Fruit fly (Drosophila melanogaster) whole organism, prepupa: ENCODE measurements around the gene Dyro.
A peak's percentile ranks its signal among the peaks of the same experiment; 100 is the strongest.

ENCODE experiments used
- Blimp-1 ChIP-seq: fragments of 200-800 bp; sonication (Bioruptor generic); optimal IDR thresholded peaks from 3 replicates; lab custom pipeline; 2017; ENCODE audit warnings: missing biosample characterization, missing genetic modification characterization, mild to moderate bottlenecking, moderate library complexity, missing genetic modification reagents
- CG10631 ChIP-seq: fragments of 200-800 bp; sonication (Bioruptor generic); optimal IDR thresholded peaks from 2 replicates; lab custom pipeline; 2016; ENCODE audit warnings: missing biosample characterization, missing genetic modification characterization
- CG10669 ChIP-seq: fragments of 200-800 bp; sonication (Bioruptor generic); optimal IDR thresholded peaks from 3 replicates; lab custom pipeline; 2018; ENCODE audit warnings: missing biosample characterization, mild to moderate bottlenecking, missing genetic modification characterization, moderate library complexity
- CG11294 ChIP-seq: fragments of 200-800 bp; sonication (Bioruptor generic); IDR thresholded peaks from 2 replicates; pipeline ENCODE4 v1.3.6; 2022; ENCODE audit warnings: missing biosample characterization, missing genetic modification characterization
- CG11762 ChIP-seq: fragments of 200-800 bp; sonication (Bioruptor generic); optimal IDR thresholded peaks from 3 replicates; lab custom pipeline; 2016; ENCODE audit warnings: missing biosample characterization, missing genetic modification characterization; ENCODE audit not compliant: insufficient read depth
- CG11902 ChIP-seq: fragments of 200-800 bp; sonication (Bioruptor generic); optimal IDR thresholded peaks from 3 replicates; lab custom pipeline; 2016; ENCODE audit warnings: missing biosample characterization, missing genetic modification characterization
- CG15336 ChIP-seq: fragments of 200-800 bp; sonication (Bioruptor generic); IDR thresholded peaks from 2 replicates; pipeline ENCODE4 v1.3.6; 2022; ENCODE audit warnings: missing biosample characterization, missing genetic modification characterization
- CG1621 ChIP-seq: fragments of 200-800 bp; sonication (Bioruptor generic); optimal IDR thresholded peaks from 3 replicates; lab custom pipeline; 2018; ENCODE audit warnings: missing biosample characterization, mild to moderate bottlenecking, missing genetic modification characterization
- CG16779 ChIP-seq: fragments of 200-800 bp; sonication (Bioruptor generic); optimal IDR thresholded peaks from 3 replicates; lab custom pipeline; 2017; ENCODE audit warnings: missing biosample characterization, mild to moderate bottlenecking, missing genetic modification characterization
- CG3032 ChIP-seq: fragments of 200-800 bp; optimal IDR thresholded peaks from 2 replicates; lab custom pipeline; 2019; ENCODE audit warnings: missing biosample characterization, mild to moderate bottlenecking, missing genetic modification characterization, moderate library complexity
- CG32006 ChIP-seq: fragments of 200-800 bp; sonication (Bioruptor generic); optimal IDR thresholded peaks from 3 replicates; lab custom pipeline; 2017; ENCODE audit warnings: missing biosample characterization, mild to moderate bottlenecking, missing genetic modification characterization
- CG4318 ChIP-seq: fragments of 200-800 bp; sonication (Bioruptor generic); optimal IDR thresholded peaks from 3 replicates; lab custom pipeline; 2017; ENCODE audit warnings: missing biosample characterization, mild to moderate bottlenecking, missing genetic modification characterization
- CG6163 ChIP-seq: fragments of 200-800 bp; sonication (Bioruptor generic); IDR thresholded peaks from 3 replicates; pipeline ENCODE4 v1.3.6; 2022; ENCODE audit warnings: missing biosample characterization, missing genetic modification characterization
- CG6276 ChIP-seq: fragments of 200-800 bp; sonication (Bioruptor generic); optimal IDR thresholded peaks from 2 replicates; lab custom pipeline; 2017; ENCODE audit warnings: missing biosample characterization, mild to moderate bottlenecking, missing genetic modification characterization
- CG6792 ChIP-seq: fragments of 200-800 bp; sonication (Bioruptor generic); optimal IDR thresholded peaks from 3 replicates; lab custom pipeline; 2016; ENCODE audit warnings: missing biosample characterization, missing genetic modification characterization
- CG6808 ChIP-seq: fragments of 200-800 bp; sonication (Bioruptor generic); optimal IDR thresholded peaks from 3 replicates; lab custom pipeline; 2017; ENCODE audit warnings: missing biosample characterization, missing genetic modification characterization, mild to moderate bottlenecking, moderate library complexity, missing genetic modification reagents
- CG6854 ChIP-seq: fragments of 200-800 bp; sonication (Bioruptor generic); optimal IDR thresholded peaks from 2 replicates; lab custom pipeline; 2017; ENCODE audit warnings: missing biosample characterization, mild to moderate bottlenecking, missing genetic modification characterization
- CG8119 ChIP-seq: fragments of 200-800 bp; sonication (Bioruptor generic); IDR thresholded peaks from 3 replicates; pipeline ENCODE4 v1.3.6; 2022; ENCODE audit warnings: missing biosample characterization, missing genetic modification characterization
- CG8319 ChIP-seq: fragments of 200-800 bp; sonication (Bioruptor generic); optimal IDR thresholded peaks from 3 replicates; lab custom pipeline; 2016; ENCODE audit warnings: missing biosample characterization, missing genetic modification characterization
- CG8632 ChIP-seq: fragments of 200-800 bp; sonication (Bioruptor generic); optimal IDR thresholded peaks from 3 replicates; lab custom pipeline; 2016; ENCODE audit warnings: missing biosample characterization, missing genetic modification characterization
- CG9139 ChIP-seq: fragments of 200-800 bp; sonication (Bioruptor generic); optimal IDR thresholded peaks from 3 replicates; lab custom pipeline; 2017; ENCODE audit warnings: missing biosample characterization, mild to moderate bottlenecking, missing genetic modification characterization
- Eip75B ChIP-seq: fragments of 200-800 bp; sonication (Bioruptor generic); optimal IDR thresholded peaks from 3 replicates; lab custom pipeline; 2016; ENCODE audit warnings: missing biosample characterization, missing genetic modification characterization
- Eip78C ChIP-seq: fragments of 200-800 bp; sonication (Bioruptor generic); peaks from one replicate; lab custom pipeline; 2016; ENCODE audit warnings: missing biosample characterization, missing genetic modification characterization
- Eip93F ChIP-seq: fragments of 200-800 bp; sonication (Bioruptor generic); optimal IDR thresholded peaks from 2 replicates; lab custom pipeline; 2016; ENCODE audit warnings: missing biosample characterization, mild to moderate bottlenecking, missing genetic modification characterization
- Ets96B ChIP-seq: fragments of 200-800 bp; optimal IDR thresholded peaks from 2 replicates; lab custom pipeline; 2019; ENCODE audit warnings: missing biosample characterization, mild to moderate bottlenecking, missing genetic modification characterization, moderate library complexity
- Gug ChIP-seq: fragments of 200-800 bp; sonication (Bioruptor generic); IDR thresholded peaks from 2 replicates; pipeline ENCODE4 v1.3.6; 2022; ENCODE audit warnings: missing biosample characterization, missing genetic modification characterization
- Hr38 ChIP-seq: sonication (Bioruptor generic); optimal IDR thresholded peaks from 2 replicates; lab custom pipeline; 2016; ENCODE audit warnings: missing biosample characterization, missing genetic modification characterization
- Met ChIP-seq: fragments of 200-800 bp; sonication (Bioruptor generic); optimal IDR thresholded peaks from 3 replicates; lab custom pipeline; 2016; ENCODE audit warnings: missing biosample characterization, missing genetic modification characterization
- OdsH ChIP-seq: fragments of 200-800 bp; sonication (Bioruptor generic); optimal IDR thresholded peaks from 3 replicates; lab custom pipeline; 2016; ENCODE audit warnings: missing biosample characterization, missing genetic modification characterization
- Smox ChIP-seq: fragments of 200-800 bp; sonication (Bioruptor generic); optimal IDR thresholded peaks from 3 replicates; lab custom pipeline; 2016; ENCODE audit warnings: missing biosample characterization, missing genetic modification characterization
- Sox102F ChIP-seq: fragments of 200-800 bp; sonication (Bioruptor generic); optimal IDR thresholded peaks from 2 replicates; lab custom pipeline; 2016; ENCODE audit warnings: missing biosample characterization, mild to moderate bottlenecking, missing genetic modification characterization
- achi ChIP-seq: fragments of 200-800 bp; sonication (Bioruptor generic); optimal IDR thresholded peaks from 3 replicates; lab custom pipeline; 2016; ENCODE audit warnings: missing biosample characterization, missing genetic modification characterization
- acj6 ChIP-seq: fragments of 200-800 bp; sonication (Bioruptor generic); optimal IDR thresholded peaks from 3 replicates; lab custom pipeline; 2016; ENCODE audit warnings: missing biosample characterization, missing genetic modification characterization
- cyc ChIP-seq: fragments of 200-800 bp; sonication (Bioruptor generic); optimal IDR thresholded peaks from 3 replicates; lab custom pipeline; 2016; ENCODE audit warnings: missing biosample characterization, missing genetic modification characterization
- dac ChIP-seq: fragments of 200-800 bp; sonication (Bioruptor generic); optimal IDR thresholded peaks from 2 replicates; lab custom pipeline; 2017; ENCODE audit warnings: missing biosample characterization, mild to moderate bottlenecking, missing genetic modification characterization
- dsx ChIP-seq: fragments of 200-800 bp; optimal IDR thresholded peaks from 3 replicates; lab custom pipeline; 2019; ENCODE audit warnings: missing biosample characterization, mild to moderate bottlenecking, missing genetic modification characterization, moderate library complexity; ENCODE audit not compliant: poor library complexity, severe bottlenecking
- eg ChIP-seq: fragments of 200-800 bp; sonication (Bioruptor generic); IDR thresholded peaks from 3 replicates; pipeline ENCODE4 v1.3.6; 2022; ENCODE audit warnings: missing biosample characterization, missing genetic modification characterization
- esn ChIP-seq: fragments of 200-800 bp; sonication (Bioruptor generic); optimal IDR thresholded peaks from 2 replicates; lab custom pipeline; 2016; ENCODE audit warnings: missing biosample characterization, mild to moderate bottlenecking, missing genetic modification characterization, moderate library complexity
- fd59A ChIP-seq: fragments of 200-800 bp; sonication (Bioruptor generic); optimal IDR thresholded peaks from 2 replicates; lab custom pipeline; 2017; ENCODE audit warnings: missing biosample characterization, mild to moderate bottlenecking, missing genetic modification characterization, missing genetic modification reagents
- fkh ChIP-seq: fragments of 200-800 bp; sonication (Bioruptor generic); optimal IDR thresholded peaks from 3 replicates; lab custom pipeline; 2017; ENCODE audit warnings: missing biosample characterization, mild to moderate bottlenecking, missing genetic modification characterization, moderate library complexity
- net ChIP-seq: fragments of 200-800 bp; sonication (Bioruptor generic); optimal IDR thresholded peaks from 3 replicates; lab custom pipeline; 2016; ENCODE audit warnings: missing biosample characterization, missing genetic modification characterization
- pdm3 ChIP-seq: fragments of 200-800 bp; sonication (Bioruptor generic); optimal IDR thresholded peaks from 3 replicates; lab custom pipeline; 2016; ENCODE audit warnings: missing biosample characterization, missing genetic modification characterization
- spab ChIP-seq: fragments of 200-800 bp; sonication (Bioruptor generic); optimal IDR thresholded peaks from 2 replicates; lab custom pipeline; 2017; ENCODE audit warnings: missing biosample characterization, mild to moderate bottlenecking, missing genetic modification characterization, missing genetic modification reagents
- ss ChIP-seq, 2 experiments: fragments of 200-800 bp; sonication (Bioruptor generic); optimal IDR thresholded peaks; 2 replicates in 1 of 2; 3 replicates in 1 of 2; lab custom pipeline; 2017 to 2018; ENCODE audit warnings: mild to moderate bottlenecking in 2 of 2, missing biosample characterization in 2 of 2, missing genetic modification characterization in 2 of 2, moderate library complexity in 1 of 2

Gene Dyro

DNA sequence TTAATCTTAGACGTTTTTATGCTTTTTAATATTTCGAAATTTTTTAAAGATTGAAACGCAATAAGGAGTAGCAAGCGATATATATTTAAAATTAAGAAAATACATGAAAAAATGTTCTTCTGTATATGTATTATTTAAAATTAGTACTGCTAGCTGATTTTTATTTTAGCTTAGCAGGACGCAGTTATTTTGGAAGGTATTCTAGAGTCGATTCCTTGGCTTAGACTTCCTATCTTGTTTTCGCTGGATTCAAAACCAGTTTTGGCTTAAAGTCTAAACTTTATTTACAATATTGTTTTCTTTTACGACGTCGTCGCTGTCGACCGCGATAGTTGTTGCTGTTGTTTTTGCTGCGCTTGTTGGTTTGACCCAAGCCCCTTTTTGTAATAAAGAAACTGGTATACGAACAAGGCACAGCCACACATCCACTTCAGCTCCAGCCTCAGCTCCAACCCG is 33.3 kb upstream of the Dyro start (continued):
- TF ChIP-seq CG3032: peak; percentile 82
- peak; percentile 80 for TF ChIP-seq net
- peak; percentile 74 for TF ChIP-seq eg (GFP tag; lab: Robert Waterston, UW)
- peak; percentile 68 for TF ChIP-seq Blimp-1 (GFP tag; lab: Kevin White, UChicago)
- no peak for TF ChIP-seq fkh (GFP tag; lab: Kevin White, UChicago)
- peak; percentile 90 for TF ChIP-seq CG15336 (GFP tag; lab: Robert Waterston, UW)
- TF ChIP-seq CG8119 (GFP tag; lab: Robert Waterston, UW): peak; percentile 93
- TF ChIP-seq CG4318 (GFP tag; lab: Kevin White, UChicago): peak; percentile 68
- peak; percentile 67 for TF ChIP-seq CG11902 (GFP tag; lab: Kevin White, UChicago)
- TF ChIP-seq ss (GFP tag; optimal IDR thresholded peaks at IDR 0.05; lab: Kevin White, UChicago): peak; percentile 80 to 86
- TF ChIP-seq Eip75B (GFP tag; lab: Kevin White, UChicago): peak; percentile 43
- TF ChIP-seq Smox (GFP tag; lab: Kevin White, UChicago): peak; percentile 74
- no peak for TF ChIP-seq Hr38 (GFP tag; lab: Kevin White, UChicago)
- peak; percentile 64 for TF ChIP-seq fd59A (GFP tag; lab: Kevin White, UChicago)
- TF ChIP-seq Eip78C (GFP tag; lab: Kevin White, UChicago): peak; percentile 94
- TF ChIP-seq CG16779 (tag; lab: Kevin White, UChicago): peak; percentile 52
- peak; percentile 83 for TF ChIP-seq CG32006 (GFP tag; lab: Kevin White, UChicago)
- peak; percentile 78 for TF ChIP-seq CG6792
- peak; percentile 78 for TF ChIP-seq dsx
- peak; percentile 44 for TF ChIP-seq spab (GFP tag; lab: Kevin White, UChicago)
- TF ChIP-seq CG8632: peak; percentile 87
- peak; percentile 68 for TF ChIP-seq CG9139 (GFP tag; lab: Kevin White, UChicago)
- peak; percentile 58 for TF ChIP-seq cyc (GFP tag; lab: Kevin White, UChicago)
- peak; percentile 74 for TF ChIP-seq CG6163
- peak; percentile 65 for TF ChIP-seq CG10631 (GFP tag; lab: Kevin White, UChicago)
- TF ChIP-seq CG10669 (GFP tag; lab: Kevin White, UChicago): peak; percentile 73
- TF ChIP-seq CG6276 (GFP tag; lab: Kevin White, UChicago): peak; percentile 64
- peak; percentile 54 for TF ChIP-seq Gug (GFP tag; lab: Robert Waterston, UW)

DNA sequence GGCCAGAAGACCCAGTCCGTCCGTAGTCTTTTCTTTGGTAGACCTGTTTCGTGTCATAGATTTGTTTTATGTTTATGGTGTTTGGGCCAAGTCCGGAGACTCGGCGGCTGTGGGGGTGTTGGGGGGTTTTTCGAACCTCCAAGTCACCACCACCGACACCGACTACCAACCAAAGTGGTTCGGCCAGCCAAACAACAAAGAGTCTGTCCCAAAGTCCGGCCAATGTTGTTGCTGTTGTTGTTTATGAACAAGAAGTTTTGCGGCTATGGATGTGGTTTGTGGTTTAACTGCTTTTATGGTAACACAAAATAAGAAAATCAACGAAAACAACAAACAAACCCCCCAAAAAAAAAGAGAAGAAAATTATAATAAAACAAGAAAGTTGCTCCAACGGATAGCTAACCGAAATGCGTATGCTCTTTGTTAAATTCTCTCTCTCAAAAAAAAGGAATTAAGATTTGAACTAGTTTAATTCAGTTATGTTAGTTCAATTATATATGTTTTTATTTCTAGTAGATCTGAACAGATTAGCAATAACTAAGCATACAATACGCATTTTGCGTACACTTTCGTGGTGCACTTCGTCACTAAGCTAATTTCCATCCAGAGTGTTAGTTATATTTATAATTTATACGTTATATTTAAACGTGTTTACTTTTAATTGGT is 32.4 kb upstream of the Dyro start:
- TF ChIP-seq net: peak; percentile 51
- peak; percentile 75 for TF ChIP-seq esn
- TF ChIP-seq CG6276 (GFP tag; lab: Kevin White, UChicago): peak; percentile 84
- TF ChIP-seq dac: no peak
- TF ChIP-seq Gug (GFP tag; lab: Robert Waterston, UW): peak; percentile 25; the same call in 1 of the 2 replicates
- peak; percentile 69 for TF ChIP-seq CG11762 (GFP tag; lab: Kevin White, UChicago)
- TF ChIP-seq dsx: peak; percentile 74
- peak; percentile 82 for TF ChIP-seq CG6808
- no peak for TF ChIP-seq CG11294
- TF ChIP-seq CG8632: peak; percentile 40
- TF ChIP-seq CG6163: peak; percentile 87
- peak; percentile 62 for TF ChIP-seq Smox (GFP tag; lab: Kevin White, UChicago)
- peak; percentile 79 for TF ChIP-seq CG8119 (GFP tag; lab: Robert Waterston, UW)
- peak; percentile 34 for TF ChIP-seq Ets96B (tag; lab: Kevin White, UChicago)
- peak; percentile 23 for TF ChIP-seq CG8319 (GFP tag; lab: Kevin White, UChicago)
- TF ChIP-seq CG16779 (tag; lab: Kevin White, UChicago): peak; percentile 47
- TF ChIP-seq CG10669 (GFP tag; lab: Kevin White, UChicago): peak; percentile 48
- peak; percentile 58 for TF ChIP-seq OdsH (GFP tag; lab: Kevin White, UChicago)
- TF ChIP-seq Hr38 (GFP tag; lab: Kevin White, UChicago): no peak
- TF ChIP-seq achi (GFP tag; lab: Kevin White, UChicago): peak; percentile 55
- peak; percentile 46 for TF ChIP-seq Sox102F
- TF ChIP-seq fkh (GFP tag; lab: Kevin White, UChicago): no peak
- TF ChIP-seq CG1621 (tag; lab: Kevin White, UChicago): peak; percentile 53
- no peak for TF ChIP-seq Eip93F (GFP tag; lab: Kevin White, UChicago)
- TF ChIP-seq acj6 (GFP tag; lab: Kevin White, UChicago): peak; percentile 49
- TF ChIP-seq pdm3: peak; percentile 70
- TF ChIP-seq CG32006 (GFP tag; lab: Kevin White, UChicago): peak; percentile 81
- peak; percentile 84 for TF ChIP-seq CG6854 (GFP tag; lab: Kevin White, UChicago)
- TF ChIP-seq CG15336 (GFP tag; lab: Robert Waterston, UW): peak; percentile 75
- TF ChIP-seq cyc (GFP tag; lab: Kevin White, UChicago): peak; percentile 67
- peak; percentile 69 for TF ChIP-seq Met (GFP tag; lab: Kevin White, UChicago)
- peak; percentile 52 for TF ChIP-seq Blimp-1 (GFP tag; lab: Kevin White, UChicago)
- peak; percentile 41 for TF ChIP-seq CG11902 (GFP tag; lab: Kevin White, UChicago)
- TF ChIP-seq ss (GFP tag; optimal IDR thresholded peaks at IDR 0.05; lab: Kevin White, UChicago): peak; percentile 51 to 75
- peak; percentile 43 for TF ChIP-seq CG6792
- TF ChIP-seq Eip78C (GFP tag; lab: Kevin White, UChicago): peak; percentile 92
